Worm (Caenorhabditis elegans) whole organism, young adult: Measurements from ENCODE around the gene vrk-1.

Source experiments
- B0261.1 ChIP-seq: sonication (generic microtip); optimal IDR thresholded peaks from 2 replicates; lab custom pipeline; 2016; ENCODE audit warnings: mild to moderate bottlenecking, missing genetic modification characterization, moderate library complexity, missing compliant biosample characterization
- C17E4.6 ChIP-seq: fragments of 200-800 bp; sonication (Bioruptor generic); IDR thresholded peaks from 2 replicates; pipeline ENCODE4 v1.3.6; 2022; ENCODE audit warnings: missing genetic modification reagents, missing genetic modification characterization, missing compliant biosample characterization
- D2030.7 ChIP-seq: fragments of 200-800 bp; sonication (Bioruptor generic); IDR thresholded peaks from 2 replicates; pipeline ENCODE4 v1.3.6; 2022; ENCODE audit warnings: missing genetic modification reagents, missing genetic modification characterization, missing compliant biosample characterization
- F10E7.11 ChIP-seq: sonication (generic microtip); optimal IDR thresholded peaks from 2 replicates; lab custom pipeline; 2017; ENCODE audit warnings: mild to moderate bottlenecking, missing genetic modification characterization, moderate library complexity, missing compliant biosample characterization
- F23B12.7 ChIP-seq: sonication (generic microtip); optimal IDR thresholded peaks from 2 replicates; lab custom pipeline; 2017; ENCODE audit warnings: missing genetic modification characterization, mild to moderate bottlenecking, missing compliant biosample characterization, antibody characterized with exemption, moderate library complexity; ENCODE audit not compliant: insufficient read depth
- F39B2.1 ChIP-seq: fragments of 200-800 bp; sonication (Bioruptor generic); IDR thresholded peaks from 2 replicates; pipeline ENCODE4 v1.3.6; 2022; ENCODE audit warnings: missing genetic modification reagents, missing genetic modification characterization, missing compliant biosample characterization
- F49E8.2 ChIP-seq: sonication (generic microtip); optimal IDR thresholded peaks from 3 replicates; lab custom pipeline; 2017; ENCODE audit warnings: missing genetic modification characterization, mild to moderate bottlenecking, missing compliant biosample characterization, antibody characterized with exemption, moderate library complexity; ENCODE audit not compliant: insufficient read depth
- F52B5.7 ChIP-seq: sonication (generic microtip); optimal IDR thresholded peaks from 2 replicates; lab custom pipeline; 2016; ENCODE audit warnings: mild to moderate bottlenecking, missing genetic modification characterization, missing compliant biosample characterization
- T26A5.8 ChIP-seq: sonication (generic microtip); optimal IDR thresholded peaks from 2 replicates; lab custom pipeline; 2016; ENCODE audit warnings: missing genetic modification characterization, missing compliant biosample characterization
- Y53G8AR.9 ChIP-seq: fragments of 200-800 bp; sonication (Bioruptor generic); conservative IDR thresholded peaks from 2 replicates; pipeline ENCODE4 v1.3.6; 2022; ENCODE audit warnings: missing genetic modification reagents, missing genetic modification characterization, missing compliant biosample characterization
- ZK185.1 ChIP-seq: sonication (generic microtip); optimal IDR thresholded peaks from 2 replicates; lab custom pipeline; 2016; ENCODE audit warnings: mild to moderate bottlenecking, missing genetic modification characterization, missing compliant biosample characterization; ENCODE audit not compliant: poor library complexity, severe bottlenecking
- attf-3 ChIP-seq: fragments of 200-800 bp; sonication (Bioruptor generic); conservative IDR thresholded peaks from 2 replicates; pipeline ENCODE4 v1.3.6; 2022; ENCODE audit warnings: missing genetic modification reagents, missing genetic modification characterization, missing compliant biosample characterization
- attf-6 ChIP-seq: fragments of 200-800 bp; sonication (Bioruptor generic); IDR thresholded peaks from 2 replicates; pipeline ENCODE4 v1.3.6; 2022; ENCODE audit warnings: missing genetic modification reagents, missing genetic modification characterization, missing compliant biosample characterization
- ceh-100 ChIP-seq: fragments of 200-800 bp; sonication (Bioruptor generic); IDR thresholded peaks from 2 replicates; pipeline ENCODE4 v1.3.6; 2022; ENCODE audit warnings: missing genetic modification reagents, missing genetic modification characterization, missing compliant biosample characterization
- dox-1 ChIP-seq: fragments of 200-800 bp; sonication (Bioruptor generic); IDR thresholded peaks from 2 replicates; pipeline ENCODE4 v1.3.6; 2022; ENCODE audit warnings: missing genetic modification reagents, missing genetic modification characterization, missing compliant biosample characterization
- efl-1 ChIP-seq: fragments of 150-350 bp; optimal IDR thresholded peaks from 2 replicates; lab custom pipeline; 2014; ENCODE audit warnings: missing biosample characterization, missing genetic modification reagents, missing genetic modification characterization
- egrh-3 ChIP-seq: fragments of 200-800 bp; sonication (Bioruptor generic); IDR thresholded peaks from 2 replicates; pipeline ENCODE4 v1.3.6; 2022; ENCODE audit warnings: missing genetic modification reagents, missing genetic modification characterization, missing compliant biosample characterization
- him-1 ChIP-seq: sonication (generic microtip); optimal IDR thresholded peaks from 2 replicates; lab custom pipeline; 2016; ENCODE audit warnings: missing genotype, missing genetic modification reagents, missing genetic modification characterization, missing compliant biosample characterization
- hmg-1.2 ChIP-seq: fragments of 200-800 bp; sonication (Bioruptor generic); IDR thresholded peaks from 2 replicates; pipeline ENCODE4 v1.3.6; 2022; ENCODE audit warnings: missing genetic modification reagents, missing genetic modification characterization, missing compliant biosample characterization
- let-607 ChIP-seq, 2 experiments: fragments of 200-800 bp in 1 of 2; sonication (Bioruptor generic) in 1 of 2; sonication (generic microtip) in 1 of 2; optimal IDR thresholded peaks; 2 replicates each; lab custom pipeline; 2016 to 2018; ENCODE audit warnings: mild to moderate bottlenecking in 2 of 2, missing compliant biosample characterization in 2 of 2, missing genetic modification characterization in 2 of 2, moderate library complexity in 2 of 2, missing genotype in 1 of 2
- lin-35 ChIP-seq, 3 experiments: fragments of 150-350 bp in 2 of 3; sonication (generic microtip) in 1 of 3; optimal IDR thresholded peaks; 2 replicates each; lab custom pipeline; 2014 to 2018; ENCODE audit warnings: missing biosample characterization in 3 of 3, missing genetic modification characterization in 3 of 3, missing genetic modification reagents in 3 of 3
- lin-40 ChIP-seq: sonication (generic microtip); optimal IDR thresholded peaks from 2 replicates; lab custom pipeline; 2016; ENCODE audit warnings: missing genetic modification characterization, mild to moderate bottlenecking, missing compliant biosample characterization, missing genotype, missing genetic modification reagents
- lin-54 ChIP-seq: fragments of 200-800 bp; sonication (Bioruptor generic); optimal IDR thresholded peaks from 2 replicates; lab custom pipeline; 2018; ENCODE audit warnings: mild to moderate bottlenecking, missing genetic modification characterization, missing compliant biosample characterization
- lsl-1 ChIP-seq: fragments of 200-800 bp; sonication (Bioruptor generic); optimal IDR thresholded peaks from 2 replicates; lab custom pipeline; 2018; ENCODE audit warnings: mild to moderate bottlenecking, missing genetic modification characterization, moderate library complexity, missing compliant biosample characterization
- lsy-27 ChIP-seq: sonication (generic microtip); optimal IDR thresholded peaks from 2 replicates; lab custom pipeline; 2017; ENCODE audit warnings: missing genetic modification characterization, mild to moderate bottlenecking, missing compliant biosample characterization, antibody characterized with exemption, missing genotype, borderline replicate concordance; ENCODE audit not compliant: insufficient read depth
- madf-6 ChIP-seq: fragments of 200-800 bp; sonication (Bioruptor generic); IDR thresholded peaks from 2 replicates; pipeline ENCODE4 v1.3.6; 2022; ENCODE audit warnings: missing genetic modification reagents, missing genetic modification characterization, missing compliant biosample characterization
- mcd-1 ChIP-seq: fragments of 200-800 bp; sonication (Bioruptor generic); IDR thresholded peaks from 2 replicates; pipeline ENCODE4 v1.3.6; 2022; ENCODE audit warnings: missing genetic modification reagents, missing genetic modification characterization, missing compliant biosample characterization
- nfya-2 ChIP-seq: fragments of 200-800 bp; sonication (Bioruptor generic); IDR thresholded peaks from 2 replicates; pipeline ENCODE4 v1.3.6; 2022; ENCODE audit warnings: missing genetic modification reagents, missing genetic modification characterization, missing compliant biosample characterization
- nhr-80 ChIP-seq: sonication (generic microtip); optimal IDR thresholded peaks from 2 replicates; lab custom pipeline; 2016; ENCODE audit warnings: missing genetic modification characterization, missing compliant biosample characterization
- nhr-90 ChIP-seq: sonication (generic microtip); optimal IDR thresholded peaks from 2 replicates; lab custom pipeline; 2016; ENCODE audit warnings: missing genotype, mild to moderate bottlenecking, missing genetic modification characterization, missing compliant biosample characterization
- pbrm-1 ChIP-seq: fragments of 200-800 bp; sonication (Bioruptor generic); IDR thresholded peaks from 2 replicates; pipeline ENCODE4 v1.3.6; 2022; ENCODE audit warnings: missing genetic modification reagents, missing genetic modification characterization, missing compliant biosample characterization
- pha-4 ChIP-seq: fragments of 150-350 bp; sonication (generic microtip); optimal IDR thresholded peaks from 2 replicates; lab custom pipeline; 2014; ENCODE audit warnings: missing biosample characterization, missing genetic modification reagents, missing genetic modification characterization
- snpc-4 ChIP-seq, 5 experiments: fragments of 150-350 bp in 1 of 5; sonication (generic microtip) in 4 of 5; optimal IDR thresholded peaks; 2 replicates each; lab custom pipeline; 2014 to 2018; ENCODE audit warnings: missing genetic modification characterization in 5 of 5, missing biosample characterization in 3 of 5, antibody characterized with exemption in 2 of 5, mild to moderate bottlenecking in 2 of 5, missing compliant biosample characterization in 2 of 5, missing genotype in 2 of 5, moderate library complexity in 2 of 5, missing genetic modification reagents in 1 of 5
- tbp1 ChIP-seq: fragments of 200-800 bp; sonication (Bioruptor generic); optimal IDR thresholded peaks from 2 replicates; lab custom pipeline; 2018; ENCODE audit warnings: mild to moderate bottlenecking, missing genetic modification characterization, missing compliant biosample characterization
- tbx-9 ChIP-seq: sonication (generic microtip); optimal IDR thresholded peaks from 2 replicates; lab custom pipeline; 2016; ENCODE audit warnings: borderline replicate concordance, missing genetic modification characterization, inconsistent platforms, missing compliant biosample characterization
- zfh-2 ChIP-seq: fragments of 200-800 bp; sonication (Bioruptor generic); conservative IDR thresholded peaks from 2 replicates; pipeline ENCODE4 v1.3.6; 2022; ENCODE audit warnings: missing genetic modification reagents, missing genetic modification characterization, missing compliant biosample characterization

vrk-1 gene

DNA sequence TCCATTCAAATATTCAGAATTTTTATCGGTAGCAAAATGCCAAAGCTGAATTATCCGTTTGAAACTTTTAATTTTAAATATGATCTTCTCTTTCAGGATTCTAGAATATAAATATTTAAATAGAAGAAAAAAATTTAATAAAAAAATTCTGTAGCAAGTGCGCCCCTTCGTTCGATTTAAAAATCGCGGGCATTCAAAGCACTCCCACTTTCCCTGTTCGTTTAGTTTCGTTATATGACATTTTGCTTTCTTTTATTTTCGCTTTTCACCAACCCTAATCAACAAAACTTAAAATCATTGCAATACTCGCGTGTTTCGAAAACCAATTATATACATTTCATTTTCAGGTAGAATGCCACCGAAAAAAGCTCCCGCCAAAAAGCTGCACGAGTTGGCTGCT lies at the start of gene vrk-1:
TSS of gene vrk-1 (plus strand) at position 348 of the 400 bp plus-strand sequence.
- TF ChIP-seq T26A5.8 (no peak), lin-35 (GFP tag; optimal IDR thresholded peaks at IDR 0.05; lab: Kevin White, UChicago) (no peak), madf-6 (peak; percentile 35)

DNA sequence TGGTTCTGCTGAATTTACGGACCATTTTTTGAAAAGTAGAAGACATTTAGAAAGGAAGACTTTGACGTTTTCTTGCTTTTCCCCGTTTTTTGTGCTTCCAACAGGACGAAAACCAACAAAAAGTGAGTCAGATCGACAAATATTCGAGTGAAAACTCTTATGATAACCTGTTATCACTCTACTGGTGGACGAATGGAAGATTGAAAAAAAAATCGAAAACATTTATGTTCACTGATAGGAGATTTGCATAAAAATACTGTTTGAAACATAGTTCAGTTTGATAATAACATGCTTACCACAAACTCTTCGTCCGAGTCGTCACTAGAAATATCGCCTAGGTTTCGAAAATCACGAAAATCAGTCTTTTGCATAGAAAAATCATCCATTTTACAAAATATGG lies 49.4 kb upstream of the vrk-1 start:
- no peak for TF ChIP-seq nfya-2 (GFP tag; lab: Robert Waterston, UW)
- TF ChIP-seq nhr-80 (tag; lab: Kevin White, UChicago), result peak; percentile 4
- no peak for TF ChIP-seq C17E4.6 (GFP tag; lab: Robert Waterston, UW)

DNA sequence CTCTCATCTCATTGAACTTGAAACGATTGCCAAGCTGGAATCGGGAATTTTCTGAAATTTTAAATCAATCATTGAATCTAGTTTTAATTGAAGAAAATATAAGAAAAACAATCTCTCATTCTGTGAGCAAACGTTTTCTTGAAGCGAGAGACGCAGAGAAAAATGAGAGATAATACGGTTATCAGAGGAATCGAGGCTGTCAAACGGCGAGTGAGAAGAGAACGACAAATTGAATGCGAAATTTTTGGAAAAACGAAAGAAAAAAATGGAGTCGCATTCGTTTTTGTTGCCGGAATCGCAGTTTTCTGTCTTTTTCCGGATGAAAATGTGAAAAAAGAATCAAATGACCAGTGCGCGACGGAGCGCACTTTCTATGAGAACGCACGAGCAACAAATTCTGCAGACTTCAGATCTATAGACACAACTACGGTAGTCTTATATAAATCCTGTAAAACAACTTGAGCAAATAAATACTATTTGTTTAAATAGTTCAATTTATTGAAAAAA lies 48.1 kb upstream of the vrk-1 start, which contains the start of gene tex-2:
TSS of gene tex-2 (minus strand) at position 51 of the 507 bp plus-strand sequence.
- no peak for TF ChIP-seq pha-4
- TF ChIP-seq F52B5.7 (tag; lab: Kevin White, UChicago), result no peak
- TF ChIP-seq F10E7.11 (tag; lab: Kevin White, UChicago), result no peak
- no peak for TF ChIP-seq F49E8.2 (tag; lab: Kevin White, UChicago)
- no peak for TF ChIP-seq snpc-4 (GFP tag; optimal IDR thresholded peaks at IDR 0.05; lab: Kevin White, UChicago)
- peak in 1 of 4 experiments; percentile 51 for TF ChIP-seq snpc-4 (tag; optimal IDR thresholded peaks at IDR 0.05; lab: Kevin White, UChicago)
- peak; percentile 48 for TF ChIP-seq F23B12.7 (tag; lab: Kevin White, UChicago)
- TF ChIP-seq mcd-1 (GFP tag; lab: Robert Waterston, UW), result peak; percentile 85
- peak; percentile 20 for TF ChIP-seq lin-54 (GFP tag; lab: Kevin White, UChicago)
- no peak for TF ChIP-seq attf-6 (GFP tag; lab: Robert Waterston, UW)
- TF ChIP-seq efl-1, result no peak
- no peak for TF ChIP-seq tbx-9 (tag; lab: Kevin White, UChicago)
- TF ChIP-seq nhr-90, result no peak
- no peak for TF ChIP-seq lin-40 (tag; lab: Kevin White, UChicago)
- peak; percentile 84 for TF ChIP-seq nhr-80 (tag; lab: Kevin White, UChicago)
- TF ChIP-seq zfh-2 (GFP tag; lab: Robert Waterston, UW), result peak; percentile 33; the same call in 1 of the 2 replicates
- TF ChIP-seq egrh-3 (GFP tag; lab: Robert Waterston, UW), result no peak
- peak; percentile 94 for TF ChIP-seq ceh-100
- peak; percentile 14 for TF ChIP-seq lsy-27
- peak; percentile 15 for TF ChIP-seq lsl-1 (GFP tag; lab: Kevin White, UChicago)
- no peak for TF ChIP-seq him-1 (tag; lab: Kevin White, UChicago)
- peak; percentile 70 for TF ChIP-seq dox-1 (GFP tag; lab: Robert Waterston, UW)
- peak; percentile 39; the same call in 1 of the 2 replicates for TF ChIP-seq D2030.7 (GFP tag; lab: Robert Waterston, UW)
- peak; percentile 47; the same call in 1 of the 2 replicates for TF ChIP-seq pbrm-1
- peak; percentile 11 for TF ChIP-seq tbp1
- TF ChIP-seq B0261.1 (tag; lab: Kevin White, UChicago), result no peak
- TF ChIP-seq F39B2.1 (GFP tag; lab: Robert Waterston, UW), result no peak
- TF ChIP-seq let-607 (tag; optimal IDR thresholded peaks at IDR 0.05; lab: Kevin White, UChicago), result peak in 1 of 2 experiments; percentile 12
- TF ChIP-seq Y53G8AR.9, result no peak
- no peak for TF ChIP-seq ZK185.1
- TF ChIP-seq attf-3 (GFP tag; lab: Robert Waterston, UW), result no peak
- peak; percentile 70; the same call in 1 of the 2 replicates for TF ChIP-seq hmg-1.2 (GFP tag; lab: Robert Waterston, UW)
- TF ChIP-seq, all 124 proteins: peak for 15
